Worm (Caenorhabditis elegans) whole organism, early embryonic: ENCODE measurements around the gene C24H12.8.

Source experiments
- B0310.2 ChIP-seq: sonication (generic microtip); optimal IDR thresholded peaks from 2 replicates; lab custom pipeline; 2016; ENCODE audit warnings: mild to moderate bottlenecking, missing genetic modification characterization, missing compliant biosample characterization
- F13C5.2 ChIP-seq: sonication (generic microtip); optimal IDR thresholded peaks from 2 replicates; lab custom pipeline; 2017; ENCODE audit warnings: mild to moderate bottlenecking, missing genetic modification characterization, inconsistent platforms, missing compliant biosample characterization
- aly-1 ChIP-seq: sonication (generic microtip); optimal IDR thresholded peaks from 2 replicates; lab custom pipeline; 2016; ENCODE audit warnings: missing genetic modification characterization, missing compliant biosample characterization
- ama-1 ChIP-seq: fragments of 150-350 bp; optimal IDR thresholded peaks from 2 replicates; lab custom pipeline; 2014
- ceh-13 ChIP-seq: fragments of 200-800 bp; sonication (Bioruptor generic); optimal IDR thresholded peaks from 2 replicates; lab custom pipeline; 2018; ENCODE audit warnings: mild to moderate bottlenecking, missing genetic modification characterization, missing compliant biosample characterization
- ets-7 ChIP-seq: sonication (generic microtip); optimal IDR thresholded peaks from 2 replicates; lab custom pipeline; 2016; ENCODE audit warnings: missing genotype, missing genetic modification characterization, missing compliant biosample characterization
- flt-1 ChIP-seq: fragments of 200-800 bp; sonication (Bioruptor generic); IDR thresholded peaks from 2 replicates; pipeline ENCODE4 v1.3.6; 2022; ENCODE audit warnings: missing genetic modification characterization, missing compliant biosample characterization
- hmg-4 ChIP-seq: fragments of 200-800 bp; sonication (Bioruptor generic); optimal IDR thresholded peaks from 2 replicates; lab custom pipeline; 2018; ENCODE audit warnings: mild to moderate bottlenecking, missing genetic modification characterization, missing compliant biosample characterization
- hnd-1 ChIP-seq: sonication (generic microtip); optimal IDR thresholded peaks from 2 replicates; lab custom pipeline; 2016; ENCODE audit warnings: missing genetic modification characterization, missing compliant biosample characterization
- tbx-37 ChIP-seq: fragments of 200-800 bp; sonication (Bioruptor generic); conservative IDR thresholded peaks from 2 replicates; pipeline ENCODE4 v1.3.6; 2022; ENCODE audit warnings: missing genetic modification reagents, missing genetic modification characterization, missing compliant biosample characterization

- TF ChIP-seq tbx-37 (GFP tag; lab: Robert Waterston, UW) (no peak), aly-1 (tag; lab: Kevin White, UChicago) (no peak), hmg-4 (GFP tag; lab: Kevin White, UChicago) (no peak), ceh-13 (no peak), F13C5.2 (no peak), B0310.2 (tag; lab: Kevin White, UChicago) (no peak), flt-1 (no peak), ama-1 (lab: Kevin White, UChicago) (no peak), hnd-1 (tag; lab: Kevin White, UChicago) (no peak), ets-7 (no peak)
Measured at ce11 chrII:470375-470774, 47.4 kb upstream of the C24H12.8 start, which contains the start of gene tomm-22.
